Fruit fly (Drosophila melanogaster) whole organism: ENCODE data around the gene CG46516.
"Not testable (repeated sequence)": the region's sequence is repeated elsewhere in the genome, so short reads cannot be mapped to it uniquely, and the experiment has no call there.

ENCODE experiments used
- CG8478 ChIP-seq: fragments of >200 bp; optimal IDR thresholded peaks from 2 replicates; lab custom pipeline; 2018; ENCODE audit warnings: inconsistent platforms
- Dll ChIP-seq: fragments of >200 bp; optimal IDR thresholded peaks from 2 replicates; lab custom pipeline; 2017
- EcR ChIP-seq, 2 experiments: fragments of >200 bp; optimal IDR thresholded peaks; 2 replicates each; lab custom pipeline; 2017; ENCODE audit warnings: missing biosample characterization in 2 of 2, missing genetic modification characterization in 2 of 2, missing genetic modification reagents in 2 of 2
- pan ChIP-seq: fragments of >200 bp; optimal IDR thresholded peaks from 2 replicates; lab custom pipeline; 2017
- psq ChIP-seq: fragments of >200 bp; optimal IDR thresholded peaks from 2 replicates; lab custom pipeline; 2017
- usp ChIP-seq: fragments of >200 bp; optimal IDR thresholded peaks from 2 replicates; lab custom pipeline; 2017; ENCODE audit warnings: missing biosample characterization, missing genetic modification characterization, mixed read lengths

Gene CG46516

DNA sequence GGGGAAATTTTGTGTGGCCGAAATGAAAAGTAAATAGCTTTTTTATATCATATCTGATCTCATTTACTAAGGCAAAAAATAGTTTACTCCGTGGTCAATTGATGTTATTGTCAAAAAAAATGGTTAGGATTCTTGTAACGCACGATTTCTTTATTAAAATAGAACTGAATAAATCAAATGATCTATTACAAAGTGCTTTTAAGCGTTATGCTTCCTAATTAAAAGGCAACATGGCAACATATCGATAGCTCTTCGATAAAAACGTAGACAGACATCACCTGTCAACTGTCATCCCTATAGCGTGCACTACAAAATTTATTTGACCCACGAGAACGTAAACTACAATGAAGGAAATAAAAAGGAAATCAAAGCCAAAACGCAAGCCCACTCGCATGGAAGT, at the start of gene CG46516:
CG46516 (plus strand) TSS at position 301 of the 400 bp plus-strand sequence.
- not testable (repeated sequence) for TF ChIP-seq psq (lab: Kevin White, UChicago); usp; EcR (GFP tag; optimal IDR thresholded peaks at IDR 0.05; lab: Kevin White, UChicago)

- not testable (repeated sequence) for TF ChIP-seq usp; Dll (lab: Kevin White, UChicago); EcR (GFP tag; optimal IDR thresholded peaks at IDR 0.05; lab: Kevin White, UChicago)
These were observed 49.5 kb upstream of the CG46516 start, which contains the start of gene CG46507 for dm6 chrX:22162623-22163022. Gene CG46507 (plus strand): TSS chrX:22162923.

DNA sequence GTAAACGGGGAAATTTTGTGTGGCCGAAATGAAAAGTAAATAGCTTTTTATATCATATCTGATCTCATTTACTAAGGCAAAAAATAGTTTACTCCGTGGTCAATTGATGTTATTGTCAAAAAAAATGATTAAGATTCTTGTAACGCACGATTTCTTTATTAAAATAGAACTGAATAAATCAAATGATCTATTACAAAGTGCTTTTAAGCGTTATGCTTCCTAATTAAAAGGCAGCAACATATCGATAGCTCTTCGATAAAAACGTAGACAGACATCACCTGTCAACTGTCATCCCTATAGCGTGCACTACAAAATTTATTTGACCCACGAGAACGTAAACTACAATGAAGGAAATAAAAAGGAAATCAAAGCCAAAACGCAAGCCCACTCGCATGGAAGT, 44.8 kb upstream of the CG46516 start, which contains the start of gene CG46508:
CG46508 (plus strand) TSS at position 301 of the 400 bp plus-strand sequence.
- not testable (repeated sequence) for TF ChIP-seq CG8478, psq, pan (lab: Kevin White, UChicago)

- not testable (repeated sequence) for TF ChIP-seq usp; psq (lab: Kevin White, UChicago); CG8478 (lab: Kevin White, UChicago)
These were observed 39.8 kb upstream of the CG46516 start, which contains the start of gene CG46509 for dm6 chrX:22172341-22172740. Gene CG46509 (plus strand): TSS chrX:22172641.

- TF ChIP-seq CG8478, pan, psq (lab: Kevin White, UChicago): not testable (repeated sequence)
These were observed 34.9 kb upstream of the CG46516 start, which contains the start of gene CG46510 for dm6 chrX:22177205-22177604. Gene CG46510 (plus strand): TSS chrX:22177505.

DNA sequence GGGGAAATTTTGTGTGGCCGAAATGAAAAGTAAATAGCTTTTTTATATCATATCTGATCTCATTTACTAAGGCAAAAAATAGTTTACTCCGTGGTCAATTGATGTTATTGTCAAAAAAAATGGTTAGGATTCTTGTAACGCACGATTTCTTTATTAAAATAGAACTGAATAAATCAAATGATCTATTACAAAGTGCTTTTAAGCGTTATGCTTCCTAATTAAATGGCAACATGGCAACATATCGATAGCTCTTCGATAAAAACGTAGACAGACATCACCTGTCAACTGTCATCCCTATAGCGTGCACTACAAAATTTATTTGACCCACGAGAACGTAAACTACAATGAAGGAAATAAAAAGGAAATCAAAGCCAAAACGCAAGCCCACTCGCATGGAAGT, 29.9 kb upstream of the CG46516 start, which contains the start of gene CG46511:
CG46511 (plus strand) TSS at position 301 of the 400 bp plus-strand sequence.
- TF ChIP-seq usp; Dll (lab: Kevin White, UChicago); EcR (GFP tag; optimal IDR thresholded peaks at IDR 0.05; lab: Kevin White, UChicago): not testable (repeated sequence)

DNA sequence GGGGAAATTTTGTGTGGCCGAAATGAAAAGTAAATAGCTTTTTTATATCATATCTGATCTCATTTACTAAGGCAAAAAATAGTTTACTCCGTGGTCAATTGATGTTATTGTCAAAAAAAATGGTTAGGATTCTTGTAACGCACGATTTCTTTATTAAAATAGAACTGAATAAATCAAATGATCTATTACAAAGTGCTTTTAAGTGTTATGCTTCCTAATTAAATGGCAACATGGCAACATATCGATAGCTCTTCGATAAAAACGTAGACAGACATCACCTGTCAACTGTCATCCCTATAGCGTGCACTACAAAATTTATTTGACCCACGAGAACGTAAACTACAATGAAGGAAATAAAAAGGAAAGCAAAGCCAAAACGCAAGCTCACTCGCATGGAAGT, 25.1 kb upstream of the CG46516 start, which contains the start of gene CG46512:
CG46512 (plus strand) TSS at position 301 of the 400 bp plus-strand sequence.
- TF ChIP-seq Dll (lab: Kevin White, UChicago); EcR (GFP tag; optimal IDR thresholded peaks at IDR 0.05; lab: Kevin White, UChicago); pan (lab: Kevin White, UChicago): not testable (repeated sequence)

DNA sequence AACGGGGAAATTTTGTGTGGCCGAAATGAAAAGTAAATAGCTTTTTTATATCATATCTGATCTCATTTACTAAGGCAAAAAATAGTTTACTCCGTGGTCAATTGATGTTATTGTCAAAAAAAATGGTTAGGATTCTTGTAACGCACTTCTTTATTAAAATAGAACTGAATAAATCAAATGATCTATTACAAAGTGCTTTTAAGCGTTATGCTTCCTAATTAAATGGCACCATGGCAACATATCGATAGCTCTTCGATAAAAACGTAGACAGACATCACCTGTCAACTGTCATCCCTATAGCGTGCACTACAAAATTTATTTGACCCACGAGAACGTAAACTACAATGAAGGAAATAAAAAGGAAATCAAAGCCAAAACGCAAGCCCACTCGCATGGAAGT, 20.2 kb upstream of the CG46516 start, which contains the start of gene CG46513:
CG46513 (plus strand) TSS at position 301 of the 400 bp plus-strand sequence.
- not testable (repeated sequence) for TF ChIP-seq CG8478 (lab: Kevin White, UChicago); pan (lab: Kevin White, UChicago); EcR (GFP tag; optimal IDR thresholded peaks at IDR 0.05; lab: Kevin White, UChicago)

DNA sequence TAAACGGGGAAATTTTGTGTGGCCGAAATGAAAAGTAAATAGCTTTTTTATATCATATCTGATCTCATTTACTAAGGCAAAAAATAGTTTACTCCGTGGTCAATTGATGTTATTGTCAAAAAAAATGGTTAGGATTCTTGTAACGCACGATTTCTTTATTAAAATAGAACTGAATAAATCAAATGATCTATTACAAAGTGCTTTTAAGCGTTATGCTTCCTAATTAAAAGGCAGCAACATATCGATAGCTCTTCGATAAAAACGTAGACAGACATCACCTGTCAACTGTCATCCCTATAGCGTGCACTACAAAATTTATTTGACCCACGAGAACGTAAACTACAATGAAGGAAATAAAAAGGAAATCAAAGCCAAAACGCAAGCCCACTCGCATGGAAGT, 15.3 kb upstream of the CG46516 start, which contains the start of gene CG46514:
CG46514 (plus strand) TSS at position 301 of the 400 bp plus-strand sequence.
- not testable (repeated sequence) for TF ChIP-seq usp; EcR (GFP tag; optimal IDR thresholded peaks at IDR 0.05; lab: Kevin White, UChicago); pan (lab: Kevin White, UChicago)

dm6 chrX:22201883-22202282, 10.2 kb upstream of the CG46516 start, which contains the start of gene CG46515:
Gene CG46515 (plus strand): TSS chrX:22202183.
- not testable (repeated sequence) for TF ChIP-seq Dll, CG8478, pan (lab: Kevin White, UChicago)

DNA sequence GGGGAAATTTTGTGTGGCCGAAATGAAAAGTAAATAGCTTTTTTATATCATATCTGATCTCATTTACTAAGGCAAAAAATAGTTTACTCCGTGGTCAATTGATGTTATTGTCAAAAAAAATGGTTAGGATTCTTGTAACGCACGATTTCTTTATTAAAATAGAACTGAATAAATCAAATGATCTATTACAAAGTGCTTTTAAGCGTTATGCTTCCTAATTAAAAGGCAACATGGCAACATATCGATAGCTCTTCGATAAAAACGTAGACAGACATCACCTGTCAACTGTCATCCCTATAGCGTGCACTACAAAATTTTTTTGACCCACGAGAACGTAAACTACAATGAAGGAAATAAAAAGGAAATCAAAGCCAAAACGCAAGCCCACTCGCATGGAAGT, 5.0 kb downstream of the CG46516 start, which contains the start of gene CG46517:
CG46517 (plus strand) TSS at position 301 of the 400 bp plus-strand sequence.
- TF ChIP-seq pan (lab: Kevin White, UChicago); EcR (GFP tag; optimal IDR thresholded peaks at IDR 0.05; lab: Kevin White, UChicago); usp: not testable (repeated sequence)

DNA sequence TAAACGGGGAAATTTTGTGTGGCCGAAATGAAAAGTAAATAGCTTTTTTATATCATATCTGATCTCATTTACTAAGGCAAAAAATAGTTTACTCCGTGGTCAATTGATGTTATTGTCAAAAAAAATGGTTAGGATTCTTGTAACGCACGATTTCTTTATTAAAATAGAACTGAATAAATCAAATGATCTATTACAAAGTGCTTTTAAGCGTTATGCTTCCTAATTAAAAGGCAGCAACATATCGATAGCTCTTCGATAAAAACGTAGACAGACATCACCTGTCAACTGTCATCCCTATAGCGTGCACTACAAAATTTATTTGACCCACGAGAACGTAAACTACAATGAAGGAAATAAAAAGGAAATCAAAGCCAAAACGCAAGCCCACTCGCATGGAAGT, 14.1 kb downstream of the CG46516 start, which contains the start of gene CG46518:
CG46518 (plus strand) TSS at position 301 of the 400 bp plus-strand sequence.
- TF ChIP-seq CG8478 (lab: Kevin White, UChicago); EcR (GFP tag; optimal IDR thresholded peaks at IDR 0.05; lab: Kevin White, UChicago); Dll (lab: Kevin White, UChicago): not testable (repeated sequence)

DNA sequence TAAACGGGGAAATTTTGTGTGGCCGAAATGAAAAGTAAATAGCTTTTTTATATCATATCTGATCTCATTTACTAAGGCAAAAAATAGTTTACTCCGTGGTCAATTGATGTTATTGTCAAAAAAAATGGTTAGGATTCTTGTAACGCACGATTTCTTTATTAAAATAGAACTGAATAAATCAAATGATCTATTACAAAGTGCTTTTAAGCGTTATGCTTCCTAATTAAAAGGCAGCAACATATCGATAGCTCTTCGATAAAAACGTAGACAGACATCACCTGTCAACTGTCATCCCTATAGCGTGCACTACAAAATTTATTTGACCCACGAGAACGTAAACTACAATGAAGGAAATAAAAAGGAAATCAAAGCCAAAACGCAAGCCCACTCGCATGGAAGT, 19.1 kb downstream of the CG46516 start, which contains the start of gene CG46519:
CG46519 (plus strand) TSS at position 301 of the 400 bp plus-strand sequence.
- TF ChIP-seq EcR (GFP tag; optimal IDR thresholded peaks at IDR 0.05; lab: Kevin White, UChicago); usp; psq (lab: Kevin White, UChicago): not testable (repeated sequence)
